Worm (Caenorhabditis elegans) whole organism, mixed stage, embryonic: ENCODE results near the gene C01G6.3.

Source experiments
- M03D4.4 ChIP-seq: sonication (generic microtip); optimal IDR thresholded peaks from 2 replicates; lab custom pipeline; 2017; ENCODE audit warnings: mild to moderate bottlenecking, missing genetic modification characterization, missing compliant biosample characterization
- bed-3 ChIP-seq: fragments of 200-800 bp; sonication (Bioruptor generic); optimal IDR thresholded peaks from 3 replicates; lab custom pipeline; 2018; ENCODE audit warnings: mild to moderate bottlenecking, missing genetic modification characterization, moderate library complexity, missing compliant biosample characterization
- blmp-1 ChIP-seq: fragments of 150-350 bp; optimal IDR thresholded peaks from 2 replicates; lab custom pipeline; 2014; ENCODE audit warnings: missing biosample characterization, missing genetic modification characterization
- ceh-39 ChIP-seq: fragments of 150-350 bp; optimal IDR thresholded peaks from 2 replicates; lab custom pipeline; 2014; ENCODE audit warnings: missing biosample characterization, missing genetic modification characterization
- ceh-43 ChIP-seq: fragments of 200-800 bp; sonication (Bioruptor generic); optimal IDR thresholded peaks from 2 replicates; lab custom pipeline; 2018; ENCODE audit warnings: mild to moderate bottlenecking, missing genetic modification characterization, moderate library complexity, missing compliant biosample characterization
- ceh-83 ChIP-seq: fragments of 200-800 bp; sonication (Bioruptor generic); optimal IDR thresholded peaks from 2 replicates; lab custom pipeline; 2018; ENCODE audit warnings: mild to moderate bottlenecking, missing genetic modification characterization, missing compliant biosample characterization
- ces-1 ChIP-seq: fragments of 150-350 bp; optimal IDR thresholded peaks from 2 replicates; lab custom pipeline; 2014; ENCODE audit warnings: missing biosample characterization, missing genetic modification reagents, missing genetic modification characterization
- cnd-1 ChIP-seq: fragments of 200-800 bp; sonication (Bioruptor generic); optimal IDR thresholded peaks from 2 replicates; lab custom pipeline; 2018; ENCODE audit warnings: mild to moderate bottlenecking, missing genetic modification characterization, missing compliant biosample characterization
- drap-1 ChIP-seq: fragments of 200-800 bp; sonication (Bioruptor generic); optimal IDR thresholded peaks from 3 replicates; lab custom pipeline; 2018; ENCODE audit warnings: mild to moderate bottlenecking, missing genetic modification characterization, missing compliant biosample characterization
- elt-1 ChIP-seq: sonication (generic microtip); optimal IDR thresholded peaks from 2 replicates; lab custom pipeline; 2017; ENCODE audit warnings: missing genetic modification characterization, mild to moderate bottlenecking, missing compliant biosample characterization, antibody characterized with exemption, moderate library complexity, borderline replicate concordance; ENCODE audit not compliant: insufficient read depth
- elt-3 ChIP-seq: fragments of 150-350 bp; optimal IDR thresholded peaks from 2 replicates; lab custom pipeline; 2014; ENCODE audit warnings: missing biosample characterization, missing genetic modification characterization
- ham-2 ChIP-seq: fragments of 200-800 bp; sonication (Bioruptor generic); optimal IDR thresholded peaks from 2 replicates; lab custom pipeline; 2018; ENCODE audit warnings: mild to moderate bottlenecking, missing genetic modification characterization, missing compliant biosample characterization
- hlh-1 ChIP-seq: fragments of 150-350 bp; optimal IDR thresholded peaks from 2 replicates; lab custom pipeline; 2014; ENCODE audit warnings: missing biosample characterization, missing genetic modification reagents, missing genetic modification characterization
- lin-13 ChIP-seq: fragments of 150-350 bp; optimal IDR thresholded peaks from 2 replicates; lab custom pipeline; 2014; ENCODE audit warnings: missing biosample characterization, missing genetic modification characterization
- lin-32 ChIP-seq: fragments of 200-800 bp; sonication (Bioruptor generic); optimal IDR thresholded peaks from 2 replicates; lab custom pipeline; 2018; ENCODE audit warnings: mild to moderate bottlenecking, missing genetic modification characterization, missing compliant biosample characterization
- mab-5 ChIP-seq: fragments of 150-350 bp; optimal IDR thresholded peaks from 2 replicates; lab custom pipeline; 2014; ENCODE audit warnings: missing biosample characterization, missing genetic modification characterization
- mep-1 ChIP-seq: fragments of 150-350 bp; optimal IDR thresholded peaks from 2 replicates; lab custom pipeline; 2017; ENCODE audit warnings: missing biosample characterization, missing genetic modification reagents, missing genetic modification characterization, inconsistent platforms
- mls-2 ChIP-seq: sonication (generic microtip); optimal IDR thresholded peaks from 2 replicates; lab custom pipeline; 2016; ENCODE audit warnings: mild to moderate bottlenecking, missing genetic modification characterization, moderate library complexity, missing compliant biosample characterization
- nhr-2 ChIP-seq: fragments of 150-350 bp; optimal IDR thresholded peaks from 2 replicates; lab custom pipeline; 2014; ENCODE audit warnings: missing biosample characterization, missing genetic modification characterization
- nhr-237 ChIP-seq: fragments of 150-350 bp; optimal IDR thresholded peaks from 2 replicates; lab custom pipeline; 2014; ENCODE audit warnings: missing biosample characterization, missing genetic modification characterization
- nhr-76 ChIP-seq: sonication (generic microtip); optimal IDR thresholded peaks from 2 replicates; lab custom pipeline; 2017; ENCODE audit warnings: missing biosample characterization, missing genetic modification characterization
- pha-4 ChIP-seq: fragments of 150-350 bp; optimal IDR thresholded peaks from 2 replicates; lab custom pipeline; 2018; ENCODE audit warnings: missing biosample characterization, missing genetic modification reagents, missing genetic modification characterization
- sem-2 ChIP-seq: fragments of 200-800 bp; sonication (Bioruptor generic); optimal IDR thresholded peaks from 2 replicates; lab custom pipeline; 2018; ENCODE audit warnings: mild to moderate bottlenecking, missing genetic modification characterization, missing compliant biosample characterization
- sptf-1 ChIP-seq: sonication (generic microtip); optimal IDR thresholded peaks from 2 replicates; lab custom pipeline; 2017; ENCODE audit warnings: mild to moderate bottlenecking, missing genetic modification characterization, moderate library complexity, missing compliant biosample characterization
- tbx-8 ChIP-seq: fragments of 200-800 bp; sonication (Bioruptor generic); optimal IDR thresholded peaks from 2 replicates; lab custom pipeline; 2018; ENCODE audit warnings: mild to moderate bottlenecking, missing genetic modification characterization, moderate library complexity, missing compliant biosample characterization
- unc-120 ChIP-seq: sonication (generic microtip); optimal IDR thresholded peaks from 2 replicates; lab custom pipeline; 2017; ENCODE audit warnings: missing genetic modification characterization, missing compliant biosample characterization; ENCODE audit not compliant: poor library complexity, severe bottlenecking
- unc-39 ChIP-seq: fragments of 150-350 bp; optimal IDR thresholded peaks from 2 replicates; lab custom pipeline; 2014; ENCODE audit warnings: missing biosample characterization, missing genetic modification characterization
- unc-62 ChIP-seq: fragments of 150-350 bp; optimal IDR thresholded peaks from 2 replicates; lab custom pipeline; 2014; ENCODE audit warnings: missing biosample characterization, missing genetic modification reagents, missing genetic modification characterization
- zip-8 ChIP-seq: fragments of 150-350 bp; optimal IDR thresholded peaks from 2 replicates; lab custom pipeline; 2014; ENCODE audit warnings: missing biosample characterization, missing genetic modification characterization
- ztf-11 ChIP-seq: fragments of 150-350 bp; optimal IDR thresholded peaks from 2 replicates; lab custom pipeline; 2014; ENCODE audit warnings: missing biosample characterization, missing genetic modification characterization

Gene C01G6.3

ce11 chrII:9306835-9307234 lies 37.1 kb downstream of the C01G6.3 start:
- TF ChIP-seq nhr-76 (no peak), lin-13 (tag; lab: Kevin White, UChicago) (no peak), hlh-1 (tag; lab: Kevin White, UChicago) (peak; percentile 54), cnd-1 (tag; lab: Kevin White, UChicago) (peak; percentile 12), unc-120 (tag; lab: Kevin White, UChicago) (peak; percentile 79), ces-1 (GFP tag; lab: Kevin White, UChicago) (peak; percentile 98), mab-5 (peak; percentile 52), unc-62 (peak; percentile 96)

- peak; percentile 50 for TF ChIP-seq M03D4.4 (tag; lab: Kevin White, UChicago)
- TF ChIP-seq sptf-1 (tag; lab: Kevin White, UChicago): peak; percentile 69
- peak; percentile 57 for TF ChIP-seq mab-5
- no peak for TF ChIP-seq ceh-83
- peak; percentile 67 for TF ChIP-seq hlh-1 (tag; lab: Kevin White, UChicago)
- TF ChIP-seq elt-1 (tag; lab: Kevin White, UChicago): no peak
- TF ChIP-seq ces-1 (GFP tag; lab: Kevin White, UChicago): peak; percentile 33
- TF ChIP-seq cnd-1 (tag; lab: Kevin White, UChicago): peak; percentile 69
- peak; percentile 20 for TF ChIP-seq sem-2
- TF ChIP-seq unc-62: peak; percentile 98
- TF ChIP-seq mep-1 (tag; lab: Kevin White, UChicago): no peak
- peak; percentile 11 for TF ChIP-seq ceh-39 (tag; lab: Kevin White, UChicago)
- peak; percentile 26 for TF ChIP-seq unc-120 (tag; lab: Kevin White, UChicago)
- TF ChIP-seq lin-13 (tag; lab: Kevin White, UChicago): peak; percentile 39
- TF ChIP-seq tbx-8 (GFP tag; lab: Kevin White, UChicago): peak; percentile 50
- peak; percentile 26 for TF ChIP-seq ceh-43 (GFP tag; lab: Kevin White, UChicago)
- TF ChIP-seq nhr-2 (tag; lab: Kevin White, UChicago): peak; percentile 96
- TF ChIP-seq mls-2 (tag; lab: Kevin White, UChicago): peak; percentile 9
- TF ChIP-seq zip-8: peak; percentile 2
- no peak for TF ChIP-seq drap-1 (GFP tag; lab: Kevin White, UChicago)
- no peak for TF ChIP-seq unc-39 (tag; lab: Kevin White, UChicago)
- TF ChIP-seq pha-4: no peak
- no peak for TF ChIP-seq bed-3 (GFP tag; lab: Kevin White, UChicago)
- TF ChIP-seq nhr-237 (tag; lab: Kevin White, UChicago): no peak
- peak; percentile 61 for TF ChIP-seq ztf-11 (tag; lab: Kevin White, UChicago)
These were observed 38.9 kb downstream of the C01G6.3 start for ce11 chrII:9308614-9309046.

- TF ChIP-seq pha-4: no peak
- TF ChIP-seq sem-2: no peak
- TF ChIP-seq sptf-1 (tag; lab: Kevin White, UChicago): no peak
- no peak for TF ChIP-seq M03D4.4 (tag; lab: Kevin White, UChicago)
- no peak for TF ChIP-seq ham-2 (GFP tag; lab: Kevin White, UChicago)
- TF ChIP-seq lin-32 (GFP tag; lab: Kevin White, UChicago): no peak
- TF ChIP-seq elt-3 (tag; lab: Kevin White, UChicago): no peak
- TF ChIP-seq ces-1 (GFP tag; lab: Kevin White, UChicago): no peak
- no peak for TF ChIP-seq ceh-39 (tag; lab: Kevin White, UChicago)
- no peak for TF ChIP-seq cnd-1 (tag; lab: Kevin White, UChicago)
- TF ChIP-seq mep-1 (tag; lab: Kevin White, UChicago): no peak
- TF ChIP-seq mab-5: no peak
- no peak for TF ChIP-seq tbx-8 (GFP tag; lab: Kevin White, UChicago)
- TF ChIP-seq nhr-237 (tag; lab: Kevin White, UChicago): no peak
- no peak for TF ChIP-seq unc-39 (tag; lab: Kevin White, UChicago)
- no peak for TF ChIP-seq elt-1 (tag; lab: Kevin White, UChicago)
- no peak for TF ChIP-seq unc-120 (tag; lab: Kevin White, UChicago)
- TF ChIP-seq unc-62: no peak
- no peak for TF ChIP-seq mls-2 (tag; lab: Kevin White, UChicago)
- TF ChIP-seq blmp-1 (tag; lab: Kevin White, UChicago): no peak
- TF ChIP-seq, all 35 proteins: peak for 0
These were observed 40.5 kb downstream of the C01G6.3 start, which contains the start of gene cam-1 for ce11 chrII:9310204-9310603. cam-1 (minus strand) TSS chrII:9310304.

ce11 chrII:9310794-9311193 lies 41.1 kb downstream of the C01G6.3 start:
- TF ChIP-seq ces-1 (GFP tag; lab: Kevin White, UChicago): peak; percentile 90
- TF ChIP-seq nhr-237 (tag; lab: Kevin White, UChicago): no peak
- no peak for TF ChIP-seq nhr-76
